Worm (Caenorhabditis elegans): ENCODE data around the gene pgp-4.

Gene pgp-4

DNA sequence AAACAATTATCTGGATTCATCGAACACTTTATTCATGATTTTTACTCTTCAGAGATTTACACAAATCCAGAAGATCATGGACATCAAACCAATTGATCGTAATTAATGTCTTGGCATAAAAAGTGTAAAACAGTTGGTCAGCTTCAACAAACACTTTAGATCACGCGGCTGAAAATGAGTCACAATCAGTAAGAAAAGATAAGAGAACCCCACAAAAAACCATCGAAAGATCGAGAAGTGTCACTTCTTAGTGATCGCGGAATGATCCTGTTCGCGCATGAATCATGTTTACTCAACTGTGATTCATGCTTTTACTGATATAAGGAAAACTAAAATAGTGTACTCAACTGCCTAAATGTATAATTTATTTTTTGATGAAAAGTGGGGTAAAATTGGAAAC, 51.8 kb downstream of the pgp-4 start:
- TF ChIP-seq ztf-23 (GFP tag; IDR thresholded peaks at IDR 0.05): no peak
- no peak for TF ChIP-seq flt-1 (GFP tag; IDR thresholded peaks at IDR 0.05)
- TF ChIP-seq T22C8.4 (GFP tag; IDR thresholded peaks at IDR 0.05): no peak
- TF ChIP-seq klf-2 (GFP tag; conservative IDR thresholded peaks at IDR 0.05): no peak
- TF ChIP-seq tab-1 (GFP tag; IDR thresholded peaks at IDR 0.05): no peak
- TF ChIP-seq ztf-29 (GFP tag; IDR thresholded peaks at IDR 0.05): no peak
- TF ChIP-seq med-1 (GFP tag; optimal IDR thresholded peaks at IDR 0.05; ENCODE audit: insufficient read depth): no peak
- no peak for TF ChIP-seq ref-1 (GFP tag; conservative IDR thresholded peaks at IDR 0.05)
- TF ChIP-seq cog-1 (tag; optimal IDR thresholded peaks at IDR 0.05): no peak

DNA sequence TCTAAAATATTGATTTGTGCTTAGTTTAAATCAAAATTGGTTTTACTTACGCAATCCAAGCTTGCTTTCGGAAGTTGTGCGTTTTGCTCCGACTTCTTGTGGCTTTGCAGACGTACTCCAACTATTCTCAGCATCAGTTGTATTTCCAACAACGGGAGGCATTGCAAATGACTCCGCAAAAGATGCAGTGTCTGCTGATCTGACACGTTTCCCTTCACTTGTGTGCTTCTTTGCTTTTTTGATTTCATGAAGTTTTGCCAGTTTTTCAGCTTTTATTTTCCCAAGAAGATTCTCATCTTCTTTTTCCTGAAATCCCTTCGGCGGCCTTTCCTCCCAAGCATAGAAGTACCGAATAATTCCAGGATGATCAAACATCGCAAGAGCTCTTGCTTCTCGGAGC, 54.1 kb downstream of the pgp-4 start:
- TF ChIP-seq ref-1 (GFP tag; conservative IDR thresholded peaks at IDR 0.05): no peak
- TF ChIP-seq ztf-29 (GFP tag; IDR thresholded peaks at IDR 0.05): no peak
- TF ChIP-seq flt-1 (GFP tag; IDR thresholded peaks at IDR 0.05): no peak
- no peak for TF ChIP-seq tab-1 (GFP tag; IDR thresholded peaks at IDR 0.05)
- no peak for TF ChIP-seq klf-2 (GFP tag; conservative IDR thresholded peaks at IDR 0.05)

Data from whole organism, midembryonic.